Fruit fly (Drosophila melanogaster): ENCODE data around the gene NetB.

- TF ChIP-seq OdsH (GFP tag; optimal IDR thresholded peaks at IDR 0.05) (no peak), lola (GFP tag; optimal IDR thresholded peaks at IDR 0.05) (no peak), CrebA (GFP tag; optimal IDR thresholded peaks at IDR 0.05; ENCODE audit: borderline replicate concordance) (no peak), psq (GFP tag; optimal IDR thresholded peaks at IDR 0.05) (no peak), CG9705 (GFP tag; optimal IDR thresholded peaks at IDR 0.05) (no peak), h (GFP tag; optimal IDR thresholded peaks at IDR 0.05) (no peak), Hnf4 (GFP tag; optimal IDR thresholded peaks at IDR 0.05) (no peak), dmrt93B (GFP tag; optimal IDR thresholded peaks at IDR 0.05) (no peak), rgr (GFP tag; optimal IDR thresholded peaks at IDR 0.05) (no peak), foxo (GFP tag; optimal IDR thresholded peaks at IDR 0.05) (no peak), dsf (GFP tag; optimal IDR thresholded peaks at IDR 0.05; ENCODE audit: borderline replicate concordance) (no peak), Hr83 (GFP tag; optimal IDR thresholded peaks at IDR 0.05; ENCODE audit: poor library complexity, severe bottlenecking) (no peak), Vsx2 (GFP tag; optimal IDR thresholded peaks at IDR 0.05; ENCODE audit: partially characterized antibody) (no peak), Mio (GFP tag; optimal IDR thresholded peaks at IDR 0.05) (no peak)
Observed at dm6 chrX:14712475-14712874, 36.7 kb downstream of the NetB start.
